Worm (Caenorhabditis elegans) whole organism, late embryonic: ENCODE data around the gene F42A9.9.

Source experiments
- ama-1 ChIP-seq: fragments of 150-350 bp; optimal IDR thresholded peaks from 2 replicates; lab custom pipeline; 2014
- ceh-34 ChIP-seq: sonication (generic microtip); optimal IDR thresholded peaks from 2 replicates; lab custom pipeline; 2016; ENCODE audit warnings: mild to moderate bottlenecking, missing genetic modification characterization, missing compliant biosample characterization
- eyg-1 ChIP-seq: sonication (generic microtip); optimal IDR thresholded peaks from 2 replicates; lab custom pipeline; 2016; ENCODE audit warnings: missing genotype, missing genetic modification characterization, missing compliant biosample characterization
- ttx-3 ChIP-seq: sonication (generic microtip); optimal IDR thresholded peaks from 2 replicates; lab custom pipeline; 2016; ENCODE audit warnings: missing genetic modification reagents, missing genetic modification characterization, missing compliant biosample characterization

- TF ChIP-seq ama-1 (lab: Kevin White, UChicago), result no peak
- TF ChIP-seq ttx-3 (tag; lab: Kevin White, UChicago), result no peak
- no peak for TF ChIP-seq eyg-1 (tag; lab: Kevin White, UChicago)
- no peak for TF ChIP-seq ceh-34 (tag; lab: Kevin White, UChicago)
Measured at ce11 chrIV:8630243-8630642, 8.4 kb downstream of the F42A9.9 start.
